Worm (Caenorhabditis elegans) whole organism, L1 larva: Measurements from ENCODE around the gene C02H6.3.
A peak's percentile ranks its signal among the peaks of the same experiment; 100 is the strongest.

Experiments used
- aha-1 ChIP-seq: fragments of 150-350 bp; optimal IDR thresholded peaks from 2 replicates; lab custom pipeline; 2014; ENCODE audit warnings: missing biosample characterization, missing genetic modification characterization
- ceh-8 ChIP-seq: fragments of 200-800 bp; sonication (Bioruptor generic); optimal IDR thresholded peaks from 2 replicates; lab custom pipeline; 2018; ENCODE audit warnings: mild to moderate bottlenecking, missing genetic modification characterization, moderate library complexity, missing compliant biosample characterization
- ceh-90 ChIP-seq: sonication (generic microtip); optimal IDR thresholded peaks from 2 replicates; lab custom pipeline; 2016; ENCODE audit warnings: missing genetic modification characterization, missing compliant biosample characterization
- dsc-1 ChIP-seq: sonication (generic microtip); optimal IDR thresholded peaks from 2 replicates; lab custom pipeline; 2016; ENCODE audit warnings: mild to moderate bottlenecking, missing genetic modification characterization, missing compliant biosample characterization
- efl-1 ChIP-seq, 4 experiments: fragments of 150-350 bp; optimal IDR thresholded peaks in 3 of 4; peaks in 1 of 4; 1 replicate in 1 of 4; 2 replicates in 3 of 4; lab custom pipeline; 2014; ENCODE audit warnings: missing biosample characterization in 2 of 4, missing genetic modification characterization in 2 of 4, missing genetic modification reagents in 2 of 4
- efl-3 ChIP-seq: fragments of 200-800 bp; sonication (Bioruptor generic); optimal IDR thresholded peaks from 2 replicates; lab custom pipeline; 2018; ENCODE audit warnings: mild to moderate bottlenecking, missing genetic modification characterization, missing compliant biosample characterization
- elt-2 ChIP-seq: sonication (generic microtip); optimal IDR thresholded peaks from 2 replicates; lab custom pipeline; 2016; ENCODE audit warnings: missing genetic modification characterization, mild to moderate bottlenecking, inconsistent platforms, missing compliant biosample characterization, missing genetic modification reagents
- elt-3 ChIP-seq, 6 experiments: fragments of 150-350 bp in 1 of 6; sonication (generic microtip); optimal IDR thresholded peaks; 2 replicates each; lab custom pipeline; 2017 to 2018; ENCODE audit warnings: missing biosample characterization in 6 of 6, missing genetic modification characterization in 6 of 6, inconsistent platforms in 1 of 6
- fkh-8 ChIP-seq: sonication (generic microtip); optimal IDR thresholded peaks from 2 replicates; lab custom pipeline; 2016; ENCODE audit warnings: mild to moderate bottlenecking, missing genetic modification characterization, missing compliant biosample characterization
- fos-1 ChIP-seq: fragments of 150-350 bp; optimal IDR thresholded peaks from 2 replicates; lab custom pipeline; 2014; ENCODE audit warnings: missing biosample characterization, missing genetic modification characterization
- hpl-2 ChIP-seq: fragments of 150-350 bp; optimal IDR thresholded peaks from 2 replicates; lab custom pipeline; 2014; ENCODE audit warnings: missing biosample characterization, missing genetic modification reagents, missing genetic modification characterization
- irx-1 ChIP-seq: sonication (generic microtip); optimal IDR thresholded peaks from 2 replicates; lab custom pipeline; 2016; ENCODE audit warnings: missing genetic modification characterization, missing compliant biosample characterization
- lin-13 ChIP-seq: fragments of 150-350 bp; optimal IDR thresholded peaks from 2 replicates; lab custom pipeline; 2014; ENCODE audit warnings: missing biosample characterization, missing genetic modification reagents, missing genetic modification characterization
- lin-14 ChIP-seq: fragments of 200-800 bp; sonication (Bioruptor generic); optimal IDR thresholded peaks from 2 replicates; lab custom pipeline; 2018; ENCODE audit warnings: mild to moderate bottlenecking, missing genetic modification characterization, moderate library complexity, missing compliant biosample characterization
- lsy-2 ChIP-seq, 2 experiments: fragments of 150-350 bp; optimal IDR thresholded peaks; 2 replicates each; lab custom pipeline; 2014; ENCODE audit warnings: missing biosample characterization in 2 of 2, missing genetic modification characterization in 2 of 2
- mab-9 ChIP-seq: fragments of 200-800 bp; sonication (Bioruptor generic); IDR thresholded peaks from 2 replicates; pipeline ENCODE4 v1.3.6; 2022; ENCODE audit warnings: missing genetic modification reagents, missing genetic modification characterization, missing compliant biosample characterization
- mdl-1 ChIP-seq, 2 experiments: fragments of 150-350 bp; optimal IDR thresholded peaks; 2 replicates each; lab custom pipeline; 2014 to 2017; ENCODE audit warnings: missing biosample characterization in 2 of 2, missing genetic modification characterization in 2 of 2, inconsistent platforms in 1 of 2
- mef-2 ChIP-seq: fragments of 150-350 bp; optimal IDR thresholded peaks from 2 replicates; lab custom pipeline; 2014; ENCODE audit warnings: missing biosample characterization, missing genetic modification characterization
- nhr-11 ChIP-seq: fragments of 150-350 bp; optimal IDR thresholded peaks from 2 replicates; lab custom pipeline; 2014; ENCODE audit warnings: missing biosample characterization, missing genetic modification characterization
- nhr-12 ChIP-seq: sonication (generic microtip); optimal IDR thresholded peaks from 2 replicates; lab custom pipeline; 2017; ENCODE audit warnings: missing biosample characterization, missing genetic modification characterization
- nhr-19 ChIP-seq: fragments of 200-800 bp; sonication (Bioruptor generic); conservative IDR thresholded peaks from 2 replicates; pipeline ENCODE4 v1.3.6; 2022; ENCODE audit warnings: missing genetic modification characterization, missing compliant biosample characterization
- nhr-20 ChIP-seq: sonication (generic microtip); optimal IDR thresholded peaks from 2 replicates; lab custom pipeline; 2016; ENCODE audit warnings: mild to moderate bottlenecking, missing genetic modification characterization, missing compliant biosample characterization
- nhr-28 ChIP-seq: fragments of 150-350 bp; optimal IDR thresholded peaks from 2 replicates; lab custom pipeline; 2014; ENCODE audit warnings: missing biosample characterization, missing genetic modification characterization
- pax-3 ChIP-seq: fragments of 200-800 bp; sonication (Bioruptor generic); optimal IDR thresholded peaks from 2 replicates; lab custom pipeline; 2018; ENCODE audit warnings: mild to moderate bottlenecking, missing genetic modification characterization, moderate library complexity, missing compliant biosample characterization
- snpc-4 ChIP-seq: fragments of 150-350 bp; optimal IDR thresholded peaks from 2 replicates; lab custom pipeline; 2014; ENCODE audit warnings: missing biosample characterization, missing genetic modification characterization
- sptf-1 ChIP-seq: fragments of 150-350 bp; optimal IDR thresholded peaks from 2 replicates; lab custom pipeline; 2014; ENCODE audit warnings: missing biosample characterization, missing genetic modification characterization
- unc-130 ChIP-seq: fragments of 150-350 bp; optimal IDR thresholded peaks from 2 replicates; lab custom pipeline; 2017; ENCODE audit warnings: missing biosample characterization, missing genetic modification characterization, inconsistent platforms
- unc-62 ChIP-seq: fragments of 150-350 bp; optimal IDR thresholded peaks from 2 replicates; lab custom pipeline; 2014; ENCODE audit warnings: missing biosample characterization, missing genetic modification reagents, missing genetic modification characterization
- unc-86 ChIP-seq: sonication (generic microtip); optimal IDR thresholded peaks from 2 replicates; lab custom pipeline; 2016; ENCODE audit warnings: missing genetic modification characterization, missing compliant biosample characterization
- unc-98 ChIP-seq: fragments of 200-800 bp; sonication (Bioruptor generic); IDR thresholded peaks from 2 replicates; pipeline ENCODE4 v1.3.6; 2022; ENCODE audit warnings: missing genetic modification characterization, missing compliant biosample characterization
- vab-15 ChIP-seq: sonication (generic microtip); optimal IDR thresholded peaks from 2 replicates; lab custom pipeline; 2017; ENCODE audit warnings: missing genotype, mild to moderate bottlenecking, missing genetic modification characterization, missing compliant biosample characterization
- zag-1 ChIP-seq: fragments of 150-350 bp; optimal IDR thresholded peaks from 2 replicates; lab custom pipeline; 2014; ENCODE audit warnings: missing biosample characterization, missing genetic modification characterization
- ztf-11 ChIP-seq, 2 experiments: sonication (generic microtip); optimal IDR thresholded peaks; 2 replicates each; lab custom pipeline; 2016 to 2017; ENCODE audit warnings: missing genetic modification characterization in 2 of 2, missing biosample characterization in 1 of 2, missing compliant biosample characterization in 1 of 2

C02H6.3 gene

ce11 chrV:7432441-7433146, 44.9 kb upstream of the C02H6.3 start (continued):
- TF ChIP-seq unc-62 (GFP tag; lab: Kevin White, UChicago): no peak
- TF ChIP-seq mef-2 (tag; lab: Kevin White, UChicago): no peak
- no peak for TF ChIP-seq unc-86 (tag; lab: Kevin White, UChicago)
- TF ChIP-seq lin-14: no peak
- no peak for TF ChIP-seq efl-3 (GFP tag; lab: Kevin White, UChicago)
- TF ChIP-seq, all 84 proteins: peak for 10

DNA sequence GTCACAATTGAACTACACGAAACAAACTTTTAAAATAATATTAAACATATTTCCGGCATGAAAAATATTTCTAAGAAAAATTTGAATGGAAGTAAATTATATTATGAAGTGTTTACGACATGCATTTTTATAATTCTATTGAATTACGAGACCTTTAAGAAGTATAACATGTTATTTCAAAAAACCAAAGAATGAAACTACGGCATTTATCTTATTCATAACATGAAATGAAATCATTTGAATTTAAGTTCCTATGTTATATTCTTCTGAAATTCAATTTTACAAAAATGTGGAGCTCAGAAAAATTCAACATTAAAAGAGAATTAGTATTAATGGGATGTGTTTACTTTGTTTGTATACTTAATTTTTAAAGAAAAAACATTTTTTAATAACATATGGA, 43.4 kb upstream of the C02H6.3 start, which contains the start of gene srw-71:
srw-71 (minus strand) TSS at position 101 of the 400 bp plus-strand sequence.
- TF ChIP-seq nhr-12 (tag; lab: Kevin White, UChicago): no peak
- TF ChIP-seq fkh-8: peak; percentile 33
- TF ChIP-seq nhr-11 (tag; lab: Kevin White, UChicago): peak; percentile 30

DNA sequence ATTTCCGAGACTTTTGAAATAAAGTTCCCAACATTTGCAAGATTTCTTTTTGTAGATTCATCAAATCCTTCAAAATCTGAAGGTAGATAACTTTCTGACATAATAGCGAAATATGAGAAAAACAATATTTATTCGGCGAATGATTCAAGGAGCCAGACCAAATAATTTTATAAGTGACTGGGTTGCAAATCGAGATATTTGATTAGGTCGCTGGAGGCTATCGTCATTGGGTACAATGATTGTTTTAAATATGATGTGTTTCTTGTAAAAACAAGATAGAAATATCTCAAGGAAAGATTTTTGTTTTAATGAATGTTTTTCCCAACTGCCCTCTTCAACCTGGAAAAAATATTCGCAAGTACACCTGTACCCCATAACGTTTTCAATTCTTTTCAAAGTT, 41.2 kb upstream of the C02H6.3 start, which contains the start of gene srw-69:
srw-69 (minus strand) TSS at position 101 of the 400 bp plus-strand sequence.
- TF ChIP-seq dsc-1: no peak
- TF ChIP-seq zag-1: no peak
- no peak for TF ChIP-seq lin-13 (GFP tag; lab: Kevin White, UChicago)
- no peak for TF ChIP-seq nhr-19 (GFP tag; lab: Robert Waterston, UW)
- TF ChIP-seq fkh-8: no peak
- TF ChIP-seq irx-1 (tag; lab: Kevin White, UChicago): no peak
- no peak for TF ChIP-seq efl-1 (optimal IDR thresholded peaks at IDR 0.05; lab: Kevin White, UChicago)
- no peak for TF ChIP-seq efl-1 (GFP tag; optimal IDR thresholded peaks at IDR 0.05 in 1 of 2; lab: Kevin White, UChicago)
- TF ChIP-seq efl-3 (GFP tag; lab: Kevin White, UChicago): no peak

ce11 chrV:7426594-7426993, 38.9 kb upstream of the C02H6.3 start, which contains the start of gene srw-68:
srw-68 (minus strand) TSS chrV:7426694.
- TF ChIP-seq vab-15 (no peak), nhr-20 (no peak), ceh-90 (tag; lab: Kevin White, UChicago) (no peak), fos-1 (tag; lab: Kevin White, UChicago) (no peak), ceh-8 (GFP tag; lab: Kevin White, UChicago) (no peak), nhr-19 (GFP tag; lab: Robert Waterston, UW) (no peak), sptf-1 (tag; lab: Kevin White, UChicago) (no peak), mab-9 (no peak), lsy-2 (tag; optimal IDR thresholded peaks at IDR 0.05; lab: Kevin White, UChicago) (no peak), unc-62 (GFP tag; lab: Kevin White, UChicago) (no peak), mdl-1 (tag; optimal IDR thresholded peaks at IDR 0.05; lab: Kevin White, UChicago) (no peak), elt-3 (tag; optimal IDR thresholded peaks at IDR 0.05; lab: Kevin White, UChicago) (no peak)
- TF ChIP-seq, all 84 proteins: peak for 0

- no peak for TF ChIP-seq aha-1 (tag; lab: Kevin White, UChicago)
- TF ChIP-seq nhr-19 (GFP tag; lab: Robert Waterston, UW): no peak
- TF ChIP-seq ztf-11 (tag; optimal IDR thresholded peaks at IDR 0.05; lab: Kevin White, UChicago): no peak
- no peak for TF ChIP-seq unc-98 (GFP tag; lab: Robert Waterston, UW)
- TF ChIP-seq nhr-28 (tag; lab: Kevin White, UChicago): no peak
- TF ChIP-seq ceh-8 (GFP tag; lab: Kevin White, UChicago): no peak
- TF ChIP-seq elt-2: no peak
- TF ChIP-seq nhr-12 (tag; lab: Kevin White, UChicago): no peak
- TF ChIP-seq pax-3 (tag; lab: Kevin White, UChicago): no peak
- TF ChIP-seq mef-2 (tag; lab: Kevin White, UChicago): no peak
- no peak for TF ChIP-seq unc-62 (GFP tag; lab: Kevin White, UChicago)
- TF ChIP-seq hpl-2 (GFP tag; lab: Kevin White, UChicago): no peak
- TF ChIP-seq snpc-4 (tag; lab: Kevin White, UChicago): no peak
- TF ChIP-seq unc-130 (tag; lab: Kevin White, UChicago): no peak
Observed at ce11 chrV:7424336-7424735, 36.7 kb upstream of the C02H6.3 start, which contains the start of gene F18E3.10. F18E3.10 (minus strand) TSS chrV:7424436.
